Fruit fly (Drosophila melanogaster): Measurements from ENCODE around the gene CG1677.

The CG1677 gene

dm6 chrX:7317214-7318210 is 88.1 kb downstream of the CG1677 start:
- TF ChIP-seq Myc (optimal IDR thresholded peaks at IDR 0.05) (no peak), OdsH (GFP tag; optimal IDR thresholded peaks at IDR 0.05) (no peak), Dfd (GFP tag; optimal IDR thresholded peaks at IDR 0.05) (no peak), sage (GFP tag; optimal IDR thresholded peaks at IDR 0.05) (no peak), dmrt93B (GFP tag; optimal IDR thresholded peaks at IDR 0.05) (no peak), br (GFP tag; optimal IDR thresholded peaks at IDR 0.05) (peak; percentile 23), sv (GFP tag; optimal IDR thresholded peaks at IDR 0.05) (no peak), foxo (GFP tag; optimal IDR thresholded peaks at IDR 0.05) (no peak), Mio (GFP tag; optimal IDR thresholded peaks at IDR 0.05) (no peak), GATAd (GFP tag; optimal IDR thresholded peaks at IDR 0.05) (no peak), Dif (GFP tag; optimal IDR thresholded peaks at IDR 0.05; ENCODE audit: partially characterized antibody) (no peak), usp (GFP tag; optimal IDR thresholded peaks at IDR 0.05) (no peak), N (GFP tag; optimal IDR thresholded peaks at IDR 0.05) (no peak), lola (GFP tag; optimal IDR thresholded peaks at IDR 0.05) (no peak), Rel (GFP tag; optimal IDR thresholded peaks at IDR 0.05) (no peak), Rel (tag; optimal IDR thresholded peaks at IDR 0.05) (peak; percentile 41), dsf (GFP tag; optimal IDR thresholded peaks at IDR 0.05; ENCODE audit: borderline replicate concordance) (no peak)

dm6 chrX:7315925-7316650 is 89.5 kb downstream of the CG1677 start:
- TF ChIP-seq GATAd (GFP tag; optimal IDR thresholded peaks at IDR 0.05): no peak
- no peak for TF ChIP-seq lola (GFP tag; optimal IDR thresholded peaks at IDR 0.05)
- no peak for TF ChIP-seq Rel (GFP tag; optimal IDR thresholded peaks at IDR 0.05)
- TF ChIP-seq Rel (tag; optimal IDR thresholded peaks at IDR 0.05): peak; percentile 8
- no peak for TF ChIP-seq Myc (optimal IDR thresholded peaks at IDR 0.05)

DNA sequence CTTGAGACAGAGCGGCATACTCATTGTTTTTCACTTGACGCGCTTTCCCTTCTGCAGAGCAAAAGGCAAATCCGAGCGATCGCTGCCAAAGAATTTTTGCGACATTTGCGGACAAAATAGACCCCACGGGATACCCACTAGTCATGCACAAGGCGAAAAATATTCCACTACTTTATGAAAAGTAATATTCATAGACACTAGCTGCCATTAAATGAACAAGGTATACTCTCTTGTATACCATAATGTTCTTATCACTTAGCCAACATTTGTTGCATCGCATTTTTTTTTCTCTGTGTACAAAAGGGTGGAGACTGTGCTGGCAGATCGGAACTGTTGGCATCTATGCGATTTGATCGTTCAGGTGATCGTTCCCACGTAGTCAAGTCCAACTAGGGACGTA is 93.2 kb downstream of the CG1677 start:
- TF ChIP-seq Myc (optimal IDR thresholded peaks at IDR 0.05) (no peak), ey (GFP tag; optimal IDR thresholded peaks at IDR 0.05) (no peak), lola (GFP tag; optimal IDR thresholded peaks at IDR 0.05) (no peak), sage (GFP tag; optimal IDR thresholded peaks at IDR 0.05) (no peak), br (GFP tag; optimal IDR thresholded peaks at IDR 0.05) (no peak), Vsx2 (GFP tag; optimal IDR thresholded peaks at IDR 0.05; ENCODE audit: partially characterized antibody) (no peak), sv (GFP tag; optimal IDR thresholded peaks at IDR 0.05) (no peak), Dif (GFP tag; optimal IDR thresholded peaks at IDR 0.05; ENCODE audit: partially characterized antibody) (no peak), CrebA (GFP tag; optimal IDR thresholded peaks at IDR 0.05; ENCODE audit: borderline replicate concordance) (no peak), Dfd (GFP tag; optimal IDR thresholded peaks at IDR 0.05) (no peak), Hnf4 (GFP tag; optimal IDR thresholded peaks at IDR 0.05) (no peak), fru (GFP tag; optimal IDR thresholded peaks at IDR 0.05) (no peak), Hr83 (GFP tag; optimal IDR thresholded peaks at IDR 0.05; ENCODE audit: poor library complexity, severe bottlenecking) (no peak), Rel (GFP tag; optimal IDR thresholded peaks at IDR 0.05) (no peak), Rel (tag; optimal IDR thresholded peaks at IDR 0.05) (no peak), Hr78 (GFP tag; optimal IDR thresholded peaks at IDR 0.05) (no peak)

- TF ChIP-seq Dfd (GFP tag; optimal IDR thresholded peaks at IDR 0.05): no peak
- TF ChIP-seq Abd-B (GFP tag; optimal IDR thresholded peaks at IDR 0.05): no peak
- no peak for TF ChIP-seq h (GFP tag; optimal IDR thresholded peaks at IDR 0.05)
- TF ChIP-seq Hr83 (GFP tag; optimal IDR thresholded peaks at IDR 0.05; ENCODE audit: poor library complexity, severe bottlenecking): no peak
- TF ChIP-seq lola (GFP tag; optimal IDR thresholded peaks at IDR 0.05): no peak
- TF ChIP-seq GATAd (GFP tag; optimal IDR thresholded peaks at IDR 0.05): no peak
- TF ChIP-seq Myc (optimal IDR thresholded peaks at IDR 0.05): no peak
- TF ChIP-seq N (GFP tag; optimal IDR thresholded peaks at IDR 0.05): no peak
- no peak for TF ChIP-seq foxo (GFP tag; optimal IDR thresholded peaks at IDR 0.05)
- no peak for TF ChIP-seq ey (GFP tag; optimal IDR thresholded peaks at IDR 0.05)
Observed at dm6 chrX:7308794-7309193, 96.8 kb downstream of the CG1677 start.

DNA sequence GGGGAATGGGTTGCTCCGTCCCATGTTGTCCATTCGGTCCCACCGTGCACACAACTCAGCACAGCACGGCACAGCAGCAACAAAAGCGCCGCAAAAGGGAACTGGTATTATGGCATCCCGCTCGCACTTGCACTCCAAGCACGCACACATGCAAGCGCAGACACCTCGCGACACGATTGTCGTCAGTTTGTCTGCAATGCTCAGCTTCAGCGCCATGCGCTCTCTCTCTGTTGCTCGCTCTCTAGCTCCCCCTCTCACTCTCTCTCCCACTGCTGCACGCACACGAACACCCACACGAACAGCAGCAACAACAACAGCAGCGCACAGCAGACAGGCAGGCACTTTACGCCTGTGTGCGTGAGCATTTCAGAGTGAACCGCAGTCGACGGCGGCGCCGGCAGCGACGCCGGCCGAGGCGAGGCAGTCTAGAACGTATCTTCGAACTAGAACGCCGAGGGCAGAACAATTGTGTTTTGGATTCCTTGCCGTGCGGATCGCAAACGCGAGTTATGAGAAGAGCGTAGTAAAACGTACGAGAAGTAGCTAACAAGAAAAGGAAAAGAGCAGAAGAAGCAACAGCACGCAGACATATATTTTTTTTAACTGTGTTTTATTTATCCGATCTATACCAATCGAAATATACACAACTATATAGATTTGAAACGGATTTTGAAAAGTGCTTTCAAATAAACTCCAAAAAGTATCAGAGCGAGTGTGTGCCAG is 98.0 kb downstream of the CG1677 start, which contains the start of gene brk:
TSS of gene brk (plus strand) at position 462 of the 723 bp plus-strand sequence.
- TF ChIP-seq Dif (GFP tag; optimal IDR thresholded peaks at IDR 0.05; ENCODE audit: partially characterized antibody) (peak; percentile 94), fru (GFP tag; optimal IDR thresholded peaks at IDR 0.05) (peak; percentile 33), woc (GFP tag; optimal IDR thresholded peaks at IDR 0.05) (peak; percentile 46), br (GFP tag; optimal IDR thresholded peaks at IDR 0.05) (no peak), Abd-B (GFP tag; optimal IDR thresholded peaks at IDR 0.05) (peak; percentile 43), Hnf4 (GFP tag; optimal IDR thresholded peaks at IDR 0.05) (peak; percentile 45), CrebA (GFP tag; optimal IDR thresholded peaks at IDR 0.05; ENCODE audit: borderline replicate concordance) (no peak), tai (GFP tag; optimal IDR thresholded peaks at IDR 0.05) (peak; percentile 25), h (GFP tag; optimal IDR thresholded peaks at IDR 0.05) (peak; percentile 70), psq (GFP tag; optimal IDR thresholded peaks at IDR 0.05) (peak; percentile 28), Vsx2 (GFP tag; optimal IDR thresholded peaks at IDR 0.05; ENCODE audit: partially characterized antibody) (peak; percentile 88), Hr83 (GFP tag; optimal IDR thresholded peaks at IDR 0.05; ENCODE audit: poor library complexity, severe bottlenecking) (peak; percentile 71), N (GFP tag; optimal IDR thresholded peaks at IDR 0.05) (peak; percentile 43), Rel (GFP tag; optimal IDR thresholded peaks at IDR 0.05) (peak; percentile 11), Rel (tag; optimal IDR thresholded peaks at IDR 0.05) (peak; percentile 39), foxo (GFP tag; optimal IDR thresholded peaks at IDR 0.05) (peak in 1 of 2 experiments; percentile 17), jim (GFP tag; optimal IDR thresholded peaks at IDR 0.05) (no peak), dl (GFP tag; optimal IDR thresholded peaks at IDR 0.05; ENCODE audit: insufficient read depth in 1 of 2, partially characterized antibody in 2 of 2) (peak; percentile 91 to 92), Myc (optimal IDR thresholded peaks at IDR 0.05) (no peak)

Data from whole organism, wandering third instar larva.